Comparison of ENCODE assay signal across 1 fruit fly cellular context in genomic region chrX:9650757-9651594, dm6.
TF ChIP-seq lines count a peak whose summit lies in the region.

No protein-coding gene starts in this region.

TF ChIP-seq in whole organism, embryonic, 481 proteins besides CTCF, POLR2A, EP300 and RAD21 (continued from another document and continues in another):
- TF ChIP-seq CG42726 (GFP tag; IDR thresholded peaks at IDR 0.05; lab: Robert Waterston, UW; ENCODE audit: partially characterized antibody) (no peak), pita (GFP tag; optimal IDR thresholded peaks at IDR 0.05; lab: Kevin White, UChicago) (no peak), CG14441 (GFP tag; IDR thresholded peaks at IDR 0.05; lab: Robert Waterston, UW) (peak; percentile 96), CG10321 (GFP tag; IDR thresholded peaks at IDR 0.05; lab: Robert Waterston, UW) (peak; percentile 72), tgo (GFP tag; IDR thresholded peaks at IDR 0.05; lab: Robert Waterston, UW) (peak; percentile 95), wek (GFP tag; optimal IDR thresholded peaks at IDR 0.05; lab: Kevin White, UChicago) (peak; percentile 82), tx (GFP tag; optimal IDR thresholded peaks at IDR 0.05; lab: Kevin White, UChicago) (peak; percentile 92), CG8765 (GFP tag; IDR thresholded peaks at IDR 0.05; lab: Robert Waterston, UW) (peak; percentile 89), Kr (GFP tag; optimal IDR thresholded peaks at IDR 0.05; lab: Kevin White, UChicago) (peak; percentile 85), CG4854 (GFP tag; optimal IDR thresholded peaks at IDR 0.05; lab: Kevin White, UChicago) (peak; percentile 83), mam (GFP tag; optimal IDR thresholded peaks at IDR 0.05; lab: Kevin White, UChicago) (peak; percentile 84), gsb-n (tag; optimal IDR thresholded peaks at IDR 0.05; lab: Kevin White, UChicago) (peak; percentile 94), CG1792 (GFP tag; optimal IDR thresholded peaks at IDR 0.05; lab: Kevin White, UChicago) (peak; percentile 82), nau (GFP tag; optimal IDR thresholded peaks at IDR 0.05; lab: Kevin White, UChicago) (peak; percentile 88), Sry-β (GFP tag; optimal IDR thresholded peaks at IDR 0.05; lab: Kevin White, UChicago) (peak; percentile 45), CG10543 (GFP tag; optimal IDR thresholded peaks at IDR 0.05; lab: Kevin White, UChicago) (peak; percentile 12), Hand (GFP tag; optimal IDR thresholded peaks at IDR 0.05; lab: Kevin White, UChicago) (peak; percentile 45), Elba2 (GFP tag; optimal IDR thresholded peaks at IDR 0.05; lab: Kevin White, UChicago) (peak; percentile 59), CG16815 (GFP tag; optimal IDR thresholded peaks at IDR 0.05; lab: Kevin White, UChicago) (peak; percentile 92), chm (GFP tag; IDR thresholded peaks at IDR 0.05; lab: Robert Waterston, UW) (peak; percentile 98), oc (tag; optimal IDR thresholded peaks at IDR 0.05; lab: Kevin White, UChicago) (peak; percentile 95), psq (GFP tag; optimal IDR thresholded peaks at IDR 0.05; lab: Kevin White, UChicago) (peak; percentile 86), Side (GFP tag; optimal IDR thresholded peaks at IDR 0.05; lab: Kevin White, UChicago) (peak; percentile 95), CG18764 (GFP tag; optimal IDR thresholded peaks at IDR 0.05; lab: Kevin White, UChicago) (peak; percentile 88), corto (GFP tag; optimal IDR thresholded peaks at IDR 0.05; lab: Kevin White, UChicago) (peak; percentile 81), en (GFP tag; optimal IDR thresholded peaks at IDR 0.05; lab: Kevin White, UChicago) (peak; percentile 93), CG18262 (tag; optimal IDR thresholded peaks at IDR 0.05; lab: Kevin White, UChicago) (peak; percentile 96), Six4 (GFP tag; optimal IDR thresholded peaks at IDR 0.05; lab: Kevin White, UChicago) (peak; percentile 91), CG4404 (GFP tag; IDR thresholded peaks at IDR 0.05; lab: Robert Waterston, UW) (peak; percentile 89), Taf1 (GFP tag; IDR thresholded peaks at IDR 0.05; lab: Robert Waterston, UW) (peak; percentile 44), Pdp1 (GFP tag; optimal IDR thresholded peaks at IDR 0.05; lab: Kevin White, UChicago) (peak; percentile 91 to 92), CG2199 (GFP tag; IDR thresholded peaks at IDR 0.05; lab: Robert Waterston, UW) (peak; percentile 97), CG10366 (GFP tag; IDR thresholded peaks at IDR 0.05; lab: Robert Waterston, UW) (peak; percentile 95), BEAF-32 (GFP tag; optimal IDR thresholded peaks at IDR 0.05; lab: Kevin White, UChicago) (no peak), HmgD (GFP tag; optimal IDR thresholded peaks at IDR 0.05; lab: Kevin White, UChicago) (peak; percentile 87), Hsf (GFP tag; optimal IDR thresholded peaks at IDR 0.05; lab: Kevin White, UChicago) (peak; percentile 94), btn (GFP tag; optimal IDR thresholded peaks at IDR 0.05; lab: Kevin White, UChicago) (peak; percentile 93), Ssrp (tag; optimal IDR thresholded peaks at IDR 0.05; lab: Kevin White, UChicago) (peak; percentile 93), CG15269 (tag; optimal IDR thresholded peaks at IDR 0.05; lab: Kevin White, UChicago) (peak; percentile 93), chif (GFP tag; optimal IDR thresholded peaks at IDR 0.05; lab: Kevin White, UChicago) (peak; percentile 94 to 96), CG6765 (GFP tag; optimal IDR thresholded peaks at IDR 0.05; lab: Kevin White, UChicago) (peak; percentile 47), Usf (GFP tag; optimal IDR thresholded peaks at IDR 0.05; lab: Kevin White, UChicago) (peak; percentile 83), CG10959 (GFP tag; IDR thresholded peaks at IDR 0.05; lab: Robert Waterston, UW) (peak; percentile 91), trh (GFP tag; optimal IDR thresholded peaks at IDR 0.05; lab: Kevin White, UChicago) (peak; percentile 86), CG5245 (GFP tag; optimal IDR thresholded peaks at IDR 0.05; lab: Kevin White, UChicago) (peak; percentile 92), stwl (tag; optimal IDR thresholded peaks at IDR 0.05; lab: Kevin White, UChicago) (peak; percentile 26), Hr3 (GFP tag; optimal IDR thresholded peaks at IDR 0.05; lab: Kevin White, UChicago) (peak; percentile 90), CG12071 (GFP tag; optimal IDR thresholded peaks at IDR 0.05; lab: Kevin White, UChicago) (peak; percentile 90), CG13624 (GFP tag; optimal IDR thresholded peaks at IDR 0.05; lab: Kevin White, UChicago) (peak; percentile 86), ssp (GFP tag; IDR thresholded peaks at IDR 0.05; lab: Robert Waterston, UW) (peak; percentile 81), odd (GFP tag; optimal IDR thresholded peaks at IDR 0.05; lab: Kevin White, UChicago) (peak; percentile 92), CG7271 (tag; optimal IDR thresholded peaks at IDR 0.05; lab: Kevin White, UChicago) (peak; percentile 46), Meics (GFP tag; optimal IDR thresholded peaks at IDR 0.05; lab: Kevin White, UChicago) (peak; percentile 87), NC2α (GFP tag; optimal IDR thresholded peaks at IDR 0.05; lab: Kevin White, UChicago) (peak; percentile 91), CG11696 (GFP tag; IDR thresholded peaks at IDR 0.05; lab: Robert Waterston, UW) (peak; percentile 81), CG2120 (GFP tag; optimal IDR thresholded peaks at IDR 0.05; lab: Kevin White, UChicago) (peak; percentile 80), CG12155 (GFP tag; optimal IDR thresholded peaks at IDR 0.05; lab: Kevin White, UChicago) (peak; percentile 89), gro (GFP tag; optimal IDR thresholded peaks at IDR 0.05; lab: Kevin White, UChicago) (peak; percentile 43), nom (GFP tag; optimal IDR thresholded peaks at IDR 0.05; lab: Kevin White, UChicago) (peak; percentile 97), emc (GFP tag; optimal IDR thresholded peaks at IDR 0.05; lab: Kevin White, UChicago) (peak; percentile 73), NFAT (GFP tag; IDR thresholded peaks at IDR 0.05; lab: Robert Waterston, UW) (peak; percentile 85), Lpt (GFP tag; optimal IDR thresholded peaks at IDR 0.05; lab: Kevin White, UChicago) (no peak), ranshi (GFP tag; IDR thresholded peaks at IDR 0.05; lab: Robert Waterston, UW) (peak; percentile 94), HLH3B (GFP tag; IDR thresholded peaks at IDR 0.05; lab: Robert Waterston, UW) (peak; percentile 96), ttk (GFP tag; IDR thresholded peaks at IDR 0.05; lab: Robert Waterston, UW) (peak; percentile 95), ci (GFP tag; IDR thresholded peaks at IDR 0.05; lab: Robert Waterston, UW) (peak; percentile 99), kay (GFP tag; optimal IDR thresholded peaks at IDR 0.05; lab: Kevin White, UChicago) (peak; percentile 76), shn (GFP tag; optimal IDR thresholded peaks at IDR 0.05; lab: Kevin White, UChicago) (peak; percentile 95), eve (GFP tag; optimal IDR thresholded peaks at IDR 0.05; lab: Kevin White, UChicago) (peak in 1 of 2 experiments; percentile 93), sob (GFP tag; IDR thresholded peaks at IDR 0.05; lab: Robert Waterston, UW) (peak; percentile 94), HLH54F (GFP tag; optimal IDR thresholded peaks at IDR 0.05; lab: Kevin White, UChicago) (peak; percentile 85), CG4282 (GFP tag; optimal IDR thresholded peaks at IDR 0.05; lab: Kevin White, UChicago) (peak; percentile 93), Jarid2 (GFP tag; optimal IDR thresholded peaks at IDR 0.05; lab: Kevin White, UChicago) (peak; percentile 69), MBD-R2 (GFP tag; IDR thresholded peaks at IDR 0.05; lab: Robert Waterston, UW) (peak; percentile 60), seq (GFP tag; IDR thresholded peaks at IDR 0.05; lab: Robert Waterston, UW) (peak; percentile 93), bab2 (GFP tag; optimal IDR thresholded peaks at IDR 0.05; lab: Kevin White, UChicago) (peak; percentile 93), CG3163 (GFP tag; optimal IDR thresholded peaks at IDR 0.05; lab: Kevin White, UChicago) (peak; percentile 84), lmd (GFP tag; IDR thresholded peaks at IDR 0.05; lab: Robert Waterston, UW) (peak; percentile 92), zen2 (GFP tag; IDR thresholded peaks at IDR 0.05; lab: Robert Waterston, UW; ENCODE audit: partially characterized antibody) (no peak), CG10654 (GFP tag; optimal IDR thresholded peaks at IDR 0.05; lab: Kevin White, UChicago) (peak; percentile 93), dm (GFP tag; optimal IDR thresholded peaks at IDR 0.05; lab: Kevin White, UChicago) (peak; percentile 90), sc (optimal IDR thresholded peaks at IDR 0.05; lab: Kevin White, UChicago) (no peak), sc (GFP tag; optimal IDR thresholded peaks at IDR 0.05; lab: Kevin White, UChicago) (peak; percentile 95), CG8478 (optimal IDR thresholded peaks at IDR 0.05; lab: Kevin White, UChicago) (no peak), gsb (GFP tag; IDR thresholded peaks at IDR 0.05; lab: Robert Waterston, UW) (peak; percentile 86), bsh (GFP tag; optimal IDR thresholded peaks at IDR 0.05; lab: Kevin White, UChicago) (peak; percentile 97 to 98), grn (GFP tag; optimal IDR thresholded peaks at IDR 0.05; lab: Kevin White, UChicago) (peak; percentile 54), CG6175 (GFP tag; IDR thresholded peaks at IDR 0.05; lab: Robert Waterston, UW) (peak; percentile 57; the same call in 1 of the 3 replicates), CG9817 (tag; optimal IDR thresholded peaks at IDR 0.05; lab: Kevin White, UChicago) (peak; percentile 79), Dbx (GFP tag; IDR thresholded peaks at IDR 0.05; lab: Robert Waterston, UW) (peak; percentile 76), toy (GFP tag; IDR thresholded peaks at IDR 0.05; lab: Robert Waterston, UW) (peak; percentile 76), CG10979 (tag; optimal IDR thresholded peaks at IDR 0.05; lab: Kevin White, UChicago) (peak; percentile 95), CG1647 (GFP tag; optimal IDR thresholded peaks at IDR 0.05; lab: Kevin White, UChicago) (peak; percentile 87), CG17802 (tag; optimal IDR thresholded peaks at IDR 0.05; lab: Kevin White, UChicago) (peak; percentile 82), CG1024 (GFP tag; IDR thresholded peaks at IDR 0.05; lab: Robert Waterston, UW) (peak; percentile 89), tup (GFP tag; optimal IDR thresholded peaks at IDR 0.05; lab: Kevin White, UChicago) (peak; percentile 85), ap (GFP tag; IDR thresholded peaks at IDR 0.05; lab: Robert Waterston, UW) (peak; percentile 95), mld (GFP tag; IDR thresholded peaks at IDR 0.05; lab: Robert Waterston, UW; ENCODE audit: partially characterized antibody) (0 out of 3 replicates have a peak, but pooled peaks have one; percentile 14), kni (GFP tag; optimal IDR thresholded peaks at IDR 0.05; lab: Kevin White, UChicago) (peak; percentile 47), gt (GFP tag; IDR thresholded peaks at IDR 0.05; lab: Robert Waterston, UW) (peak; percentile 91), Hey (tag; optimal IDR thresholded peaks at IDR 0.05; lab: Kevin White, UChicago) (no peak), zf30C (GFP tag; optimal IDR thresholded peaks at IDR 0.05; lab: Kevin White, UChicago) (no peak), CG14710 (tag; optimal IDR thresholded peaks at IDR 0.05; lab: Kevin White, UChicago) (peak; percentile 91), CG10431 (GFP tag; optimal IDR thresholded peaks at IDR 0.05; lab: Kevin White, UChicago) (peak; percentile 72), CG15011 (GFP tag; optimal IDR thresholded peaks at IDR 0.05; lab: Kevin White, UChicago) (peak; percentile 78), yki (optimal IDR thresholded peaks at IDR 0.05; lab: Kevin White, UChicago) (no peak), run (tag; optimal IDR thresholded peaks at IDR 0.05; lab: Kevin White, UChicago) (peak; percentile 91), lbe (GFP tag; optimal IDR thresholded peaks at IDR 0.05; lab: Kevin White, UChicago) (peak; percentile 93), abd-A (tag; optimal IDR thresholded peaks at IDR 0.05; lab: Kevin White, UChicago) (peak; percentile 30), Gsc (GFP tag; IDR thresholded peaks at IDR 0.05; lab: Robert Waterston, UW) (peak; percentile 90), sna (GFP tag; IDR thresholded peaks at IDR 0.05; lab: Robert Waterston, UW; ENCODE audit: partially characterized antibody) (no peak), peb (GFP tag; IDR thresholded peaks at IDR 0.05; lab: Robert Waterston, UW) (peak; percentile 95), cwo (GFP tag; optimal IDR thresholded peaks at IDR 0.05; lab: Kevin White, UChicago) (peak; percentile 81), vvl (GFP tag; IDR thresholded peaks at IDR 0.05; lab: Robert Waterston, UW) (peak; percentile 98), usp (GFP tag; optimal IDR thresholded peaks at IDR 0.05; lab: Kevin White, UChicago) (no peak), Stat92E (GFP tag; optimal IDR thresholded peaks at IDR 0.05; lab: Kevin White, UChicago) (peak in 1 of 3 experiments; percentile 75), Gug (GFP tag; IDR thresholded peaks at IDR 0.05; lab: Robert Waterston, UW) (peak; percentile 89), Dref (GFP tag; IDR thresholded peaks at IDR 0.05; lab: Robert Waterston, UW) (no peak), hbn (GFP tag; IDR thresholded peaks at IDR 0.05; lab: Robert Waterston, UW; ENCODE audit: partially characterized antibody) (no peak), fd96Cb (tag; optimal IDR thresholded peaks at IDR 0.05; lab: Kevin White, UChicago) (peak; percentile 95), HLHmδ (GFP tag; optimal IDR thresholded peaks at IDR 0.05; lab: Kevin White, UChicago) (no peak), CG2202 (tag; optimal IDR thresholded peaks at IDR 0.05; lab: Kevin White, UChicago) (peak; percentile 91), CG9727 (GFP tag; optimal IDR thresholded peaks at IDR 0.05; lab: Kevin White, UChicago) (peak; percentile 93), CG7839 (tag; optimal IDR thresholded peaks at IDR 0.05; lab: Kevin White, UChicago) (peak; percentile 93), CG6683 (GFP tag; optimal IDR thresholded peaks at IDR 0.05; lab: Kevin White, UChicago) (peak; percentile 83), CG2889 (GFP tag; IDR thresholded peaks at IDR 0.05; lab: Robert Waterston, UW) (peak; percentile 89), lilli (GFP tag; optimal IDR thresholded peaks at IDR 0.05; lab: Kevin White, UChicago) (peak; percentile 91), fu2 (GFP tag; optimal IDR thresholded peaks at IDR 0.05; lab: Kevin White, UChicago) (peak; percentile 82), crp (GFP tag; optimal IDR thresholded peaks at IDR 0.05; lab: Kevin White, UChicago) (peak in 1 of 2 experiments; percentile 59), Lim3 (GFP tag; IDR thresholded peaks at IDR 0.05; lab: Robert Waterston, UW) (peak; percentile 85), caup (GFP tag; optimal IDR thresholded peaks at IDR 0.05; lab: Kevin White, UChicago; ENCODE audit: severe bottlenecking) (peak; percentile 85), Dad (GFP tag; optimal IDR thresholded peaks at IDR 0.05; lab: Kevin White, UChicago) (peak; percentile 93)
